Worm (Caenorhabditis elegans) whole organism, L1 larva: ENCODE data around the gene idpc-2.

Experiments used
- C16A3.4 ChIP-seq: fragments of 150-350 bp; optimal IDR thresholded peaks from 2 replicates; lab custom pipeline; 2014; ENCODE audit warnings: missing biosample characterization, missing genetic modification characterization
- alr-1 ChIP-seq: fragments of 200-800 bp; sonication (Bioruptor generic); optimal IDR thresholded peaks from 2 replicates; lab custom pipeline; 2018; ENCODE audit warnings: borderline replicate concordance, mild to moderate bottlenecking, missing genetic modification characterization, missing compliant biosample characterization
- blmp-1 ChIP-seq: fragments of 150-350 bp; optimal IDR thresholded peaks from 2 replicates; lab custom pipeline; 2014; ENCODE audit warnings: missing biosample characterization, missing genetic modification characterization
- ceh-63 ChIP-seq: fragments of 200-800 bp; sonication (Bioruptor generic); optimal IDR thresholded peaks from 2 replicates; lab custom pipeline; 2018; ENCODE audit warnings: mild to moderate bottlenecking, missing genetic modification characterization, missing compliant biosample characterization
- ceh-82 ChIP-seq, 3 experiments: fragments of 150-350 bp in 1 of 3; sonication (generic microtip) in 2 of 3; optimal IDR thresholded peaks; 2 replicates each; lab custom pipeline; 2014 to 2017; ENCODE audit warnings: missing biosample characterization in 3 of 3, missing genetic modification characterization in 3 of 3
- ceh-88 ChIP-seq: fragments of 200-800 bp; sonication (Bioruptor generic); IDR thresholded peaks from 2 replicates; pipeline ENCODE4 v1.3.6; 2022; ENCODE audit warnings: missing genetic modification characterization, missing compliant biosample characterization
- dpl-1 ChIP-seq, 3 experiments: fragments of 150-350 bp in 2 of 3; sonication (generic microtip) in 1 of 3; optimal IDR thresholded peaks; 2 replicates each; lab custom pipeline; 2014 to 2017; ENCODE audit warnings: missing biosample characterization in 3 of 3, missing genetic modification characterization in 3 of 3, missing genetic modification reagents in 3 of 3
- efl-1 ChIP-seq, 4 experiments: fragments of 150-350 bp; optimal IDR thresholded peaks in 3 of 4; peaks in 1 of 4; 1 replicate in 1 of 4; 2 replicates in 3 of 4; lab custom pipeline; 2014; ENCODE audit warnings: missing biosample characterization in 2 of 4, missing genetic modification characterization in 2 of 4, missing genetic modification reagents in 2 of 4
- efl-3 ChIP-seq: fragments of 200-800 bp; sonication (Bioruptor generic); optimal IDR thresholded peaks from 2 replicates; lab custom pipeline; 2018; ENCODE audit warnings: mild to moderate bottlenecking, missing genetic modification characterization, missing compliant biosample characterization
- fkh-10 ChIP-seq: sonication (generic microtip); optimal IDR thresholded peaks from 2 replicates; lab custom pipeline; 2017; ENCODE audit warnings: missing biosample characterization, missing genetic modification reagents, missing genetic modification characterization
- fos-1 ChIP-seq: fragments of 150-350 bp; optimal IDR thresholded peaks from 2 replicates; lab custom pipeline; 2014; ENCODE audit warnings: missing biosample characterization, missing genetic modification characterization
- hpl-2 ChIP-seq: fragments of 150-350 bp; optimal IDR thresholded peaks from 2 replicates; lab custom pipeline; 2014; ENCODE audit warnings: missing biosample characterization, missing genetic modification reagents, missing genetic modification characterization
- lin-13 ChIP-seq: fragments of 150-350 bp; optimal IDR thresholded peaks from 2 replicates; lab custom pipeline; 2014; ENCODE audit warnings: missing biosample characterization, missing genetic modification reagents, missing genetic modification characterization
- lin-14 ChIP-seq: fragments of 200-800 bp; sonication (Bioruptor generic); optimal IDR thresholded peaks from 2 replicates; lab custom pipeline; 2018; ENCODE audit warnings: mild to moderate bottlenecking, missing genetic modification characterization, moderate library complexity, missing compliant biosample characterization
- lin-15B ChIP-seq: fragments of 150-350 bp; sonication (generic microtip); optimal IDR thresholded peaks from 3 replicates; lab custom pipeline; 2014; ENCODE audit warnings: missing biosample characterization, missing genetic modification characterization
- lin-35 ChIP-seq, 2 experiments: fragments of 150-350 bp; optimal IDR thresholded peaks; 2 replicates each; lab custom pipeline; 2014; ENCODE audit warnings: missing biosample characterization in 2 of 2, missing genetic modification characterization in 2 of 2, missing genetic modification reagents in 2 of 2
- lsy-2 ChIP-seq, 2 experiments: fragments of 150-350 bp; optimal IDR thresholded peaks; 2 replicates each; lab custom pipeline; 2014; ENCODE audit warnings: missing biosample characterization in 2 of 2, missing genetic modification characterization in 2 of 2
- mdl-1 ChIP-seq, 2 experiments: fragments of 150-350 bp; optimal IDR thresholded peaks; 2 replicates each; lab custom pipeline; 2014 to 2017; ENCODE audit warnings: missing biosample characterization in 2 of 2, missing genetic modification characterization in 2 of 2, inconsistent platforms in 1 of 2
- nhr-19 ChIP-seq: fragments of 200-800 bp; sonication (Bioruptor generic); conservative IDR thresholded peaks from 2 replicates; pipeline ENCODE4 v1.3.6; 2022; ENCODE audit warnings: missing genetic modification characterization, missing compliant biosample characterization
- nhr-20 ChIP-seq: sonication (generic microtip); optimal IDR thresholded peaks from 2 replicates; lab custom pipeline; 2016; ENCODE audit warnings: mild to moderate bottlenecking, missing genetic modification characterization, missing compliant biosample characterization
- nhr-28 ChIP-seq: fragments of 150-350 bp; optimal IDR thresholded peaks from 2 replicates; lab custom pipeline; 2014; ENCODE audit warnings: missing biosample characterization, missing genetic modification characterization
- nhr-71 ChIP-seq: sonication (generic microtip); optimal IDR thresholded peaks from 2 replicates; lab custom pipeline; 2016; ENCODE audit warnings: mild to moderate bottlenecking, missing genetic modification characterization, moderate library complexity, missing compliant biosample characterization
- nhr-85 ChIP-seq: sonication (generic microtip); peaks from one replicate; lab custom pipeline; 2016; ENCODE audit warnings: missing genetic modification characterization, inconsistent platforms, missing compliant biosample characterization
- pag-3 ChIP-seq: sonication (generic microtip); optimal IDR thresholded peaks from 2 replicates; lab custom pipeline; 2017; ENCODE audit warnings: missing genetic modification characterization, mild to moderate bottlenecking, missing compliant biosample characterization, antibody characterized with exemption, borderline replicate concordance; ENCODE audit not compliant: insufficient read depth
- rnt-1 ChIP-seq: sonication (generic microtip); optimal IDR thresholded peaks from 2 replicates; lab custom pipeline; 2016; ENCODE audit warnings: mild to moderate bottlenecking, missing genetic modification characterization, moderate library complexity, missing compliant biosample characterization
- snu-23 ChIP-seq: sonication (generic microtip); optimal IDR thresholded peaks from 2 replicates; lab custom pipeline; 2016; ENCODE audit warnings: missing genetic modification characterization, missing compliant biosample characterization
- sptf-1 ChIP-seq: fragments of 150-350 bp; optimal IDR thresholded peaks from 2 replicates; lab custom pipeline; 2014; ENCODE audit warnings: missing biosample characterization, missing genetic modification characterization
- swsn-7 ChIP-seq: sonication (generic microtip); optimal IDR thresholded peaks from 2 replicates; lab custom pipeline; 2016; ENCODE audit warnings: missing genetic modification characterization, missing compliant biosample characterization
- unc-130 ChIP-seq: fragments of 150-350 bp; optimal IDR thresholded peaks from 2 replicates; lab custom pipeline; 2017; ENCODE audit warnings: missing biosample characterization, missing genetic modification characterization, inconsistent platforms
- zip-4 ChIP-seq: fragments of 200-800 bp; sonication (Bioruptor generic); optimal IDR thresholded peaks from 2 replicates; lab custom pipeline; 2018; ENCODE audit warnings: mild to moderate bottlenecking, missing genetic modification characterization, moderate library complexity, missing compliant biosample characterization
- ztf-11 ChIP-seq, 2 experiments: sonication (generic microtip); optimal IDR thresholded peaks; 2 replicates each; lab custom pipeline; 2016 to 2017; ENCODE audit warnings: missing genetic modification characterization in 2 of 2, missing biosample characterization in 1 of 2, missing compliant biosample characterization in 1 of 2

idpc-2 gene

ce11 chrV:8594105-8594964 lies 26.8 kb downstream of the idpc-2 start, which contains the start of gene tag-196:
TSS of gene tag-196 (plus strand) at chrV:8594914.
- TF ChIP-seq lin-14 = peak; percentile 76
- peak; percentile 80 for TF ChIP-seq rnt-1 (tag; lab: Kevin White, UChicago)
- TF ChIP-seq lin-15B (tag; lab: Kevin White, UChicago) = no peak
- peak in 1 of 2 experiments; percentile 15 for TF ChIP-seq ztf-11 (tag; optimal IDR thresholded peaks at IDR 0.05; lab: Kevin White, UChicago)
- peak; percentile 38 to 41 for TF ChIP-seq lsy-2 (tag; optimal IDR thresholded peaks at IDR 0.05; lab: Kevin White, UChicago)
- no peak for TF ChIP-seq ceh-63 (GFP tag; lab: Kevin White, UChicago)
- TF ChIP-seq mdl-1 (tag; optimal IDR thresholded peaks at IDR 0.05; lab: Kevin White, UChicago) = peak in 1 of 2 experiments; percentile 18
- TF ChIP-seq swsn-7 (tag; lab: Kevin White, UChicago) = no peak
- peak; percentile 12 for TF ChIP-seq nhr-20 (tag; lab: Kevin White, UChicago)
- no peak for TF ChIP-seq efl-1 (optimal IDR thresholded peaks at IDR 0.05; lab: Kevin White, UChicago)
- TF ChIP-seq efl-1 (GFP tag; optimal IDR thresholded peaks at IDR 0.05 in 1 of 2; lab: Kevin White, UChicago) = peak; percentile 6 to 82
- peak; percentile 74 for TF ChIP-seq unc-130
- TF ChIP-seq nhr-28 (tag; lab: Kevin White, UChicago) = no peak
- TF ChIP-seq lin-35 (GFP tag; optimal IDR thresholded peaks at IDR 0.05; lab: Kevin White, UChicago) = peak in 1 of 2 experiments; percentile 28
- peak; percentile 68 for TF ChIP-seq nhr-71 (tag; lab: Kevin White, UChicago)
- no peak for TF ChIP-seq dpl-1 (GFP tag; optimal IDR thresholded peaks at IDR 0.05; lab: Kevin White, UChicago)
- peak; percentile 8 for TF ChIP-seq snu-23 (GFP tag; lab: Kevin White, UChicago)
- peak; percentile 36; the same call in 1 of the 2 replicates for TF ChIP-seq nhr-19 (GFP tag; lab: Robert Waterston, UW)
- peak; percentile 44 for TF ChIP-seq pag-3 (tag; lab: Kevin White, UChicago)

ce11 chrV:8592691-8593307 lies 28.3 kb downstream of the idpc-2 start:
- TF ChIP-seq nhr-85 = peak; percentile 25
- peak; percentile 38 for TF ChIP-seq lin-14
- no peak for TF ChIP-seq ceh-82 (tag; optimal IDR thresholded peaks at IDR 0.05; lab: Kevin White, UChicago)
- peak; percentile 23 for TF ChIP-seq blmp-1
- no peak for TF ChIP-seq sptf-1 (tag; lab: Kevin White, UChicago)
- no peak for TF ChIP-seq efl-1 (optimal IDR thresholded peaks at IDR 0.05; lab: Kevin White, UChicago)
- peak in 1 of 2 experiments; percentile 75 for TF ChIP-seq efl-1 (GFP tag; optimal IDR thresholded peaks at IDR 0.05 in 1 of 2; lab: Kevin White, UChicago)
- peak; percentile 5 for TF ChIP-seq fkh-10 (GFP tag; lab: Kevin White, UChicago)

- TF ChIP-seq hpl-2 (no peak), efl-3 (GFP tag; lab: Kevin White, UChicago) (no peak), zip-4 (GFP tag; lab: Kevin White, UChicago) (no peak), pag-3 (tag; lab: Kevin White, UChicago) (no peak), lin-35 (GFP tag; optimal IDR thresholded peaks at IDR 0.05; lab: Kevin White, UChicago) (no peak), nhr-28 (tag; lab: Kevin White, UChicago) (no peak), ztf-11 (tag; optimal IDR thresholded peaks at IDR 0.05; lab: Kevin White, UChicago) (no peak), sptf-1 (tag; lab: Kevin White, UChicago) (no peak), ceh-88 (no peak), efl-1 (optimal IDR thresholded peaks at IDR 0.05; lab: Kevin White, UChicago) (no peak), efl-1 (GFP tag; optimal IDR thresholded peaks at IDR 0.05 in 1 of 2; lab: Kevin White, UChicago) (no peak), nhr-85 (no peak), fos-1 (tag; lab: Kevin White, UChicago) (no peak), alr-1 (tag; lab: Kevin White, UChicago) (no peak), lin-13 (no peak), ceh-63 (GFP tag; lab: Kevin White, UChicago) (no peak), lin-15B (tag; lab: Kevin White, UChicago) (no peak), nhr-19 (GFP tag; lab: Robert Waterston, UW) (no peak), blmp-1 (no peak), C16A3.4 (no peak)
Measured at ce11 chrV:8588079-8588478, 33.0 kb downstream of the idpc-2 start, which contains the start of gene C10B5.3. TSS of gene C10B5.3 (minus strand) at chrV:8588179.
